Fruit fly (Drosophila melanogaster) whole organism, adult: ENCODE results near the gene CG4594.

ENCODE experiments used
- CG14711 ChIP-seq: fragments of 200-800 bp; sonication (Bioruptor generic); optimal IDR thresholded peaks from 2 replicates; lab custom pipeline; 2018; ENCODE audit warnings: missing biosample characterization, mild to moderate bottlenecking, missing genetic modification characterization, moderate library complexity
- CG1620 ChIP-seq: fragments of 200-800 bp; sonication (Bioruptor generic); optimal IDR thresholded peaks from 2 replicates; lab custom pipeline; 2016; ENCODE audit warnings: missing biosample characterization, missing genetic modification characterization
- CG5204 ChIP-seq: fragments of 200-800 bp; sonication (Bioruptor generic); optimal IDR thresholded peaks from 2 replicates; lab custom pipeline; 2016; ENCODE audit warnings: missing biosample characterization, missing genetic modification characterization
- CG7045 ChIP-seq: fragments of 200-800 bp; sonication (Bioruptor generic); optimal IDR thresholded peaks from 2 replicates; lab custom pipeline; 2017; ENCODE audit warnings: missing biosample characterization, mild to moderate bottlenecking, missing genetic modification characterization
- Clk ChIP-seq: fragments of 200-800 bp; sonication (Bioruptor generic); optimal IDR thresholded peaks from 2 replicates; lab custom pipeline; 2017; ENCODE audit warnings: missing biosample characterization, missing genetic modification characterization
- Mnt ChIP-seq: fragments of 200-800 bp; sonication (Bioruptor generic); optimal IDR thresholded peaks from 2 replicates; lab custom pipeline; 2016; ENCODE audit warnings: missing biosample characterization, mild to moderate bottlenecking, missing genetic modification characterization
- bab1 ChIP-seq: fragments of 200-800 bp; sonication (Bioruptor generic); optimal IDR thresholded peaks from 3 replicates; lab custom pipeline; 2019; ENCODE audit warnings: missing biosample characterization, mild to moderate bottlenecking, missing genetic modification characterization, moderate library complexity
- cic ChIP-seq: fragments of 200-800 bp; sonication (Bioruptor generic); optimal IDR thresholded peaks from 2 replicates; lab custom pipeline; 2017; ENCODE audit warnings: missing biosample characterization, mild to moderate bottlenecking, missing genetic modification characterization, moderate library complexity
- ovo ChIP-seq: fragments of 200-800 bp; sonication (Bioruptor generic); optimal IDR thresholded peaks from 2 replicates; lab custom pipeline; 2016; ENCODE audit warnings: missing biosample characterization, missing genetic modification characterization

DNA sequence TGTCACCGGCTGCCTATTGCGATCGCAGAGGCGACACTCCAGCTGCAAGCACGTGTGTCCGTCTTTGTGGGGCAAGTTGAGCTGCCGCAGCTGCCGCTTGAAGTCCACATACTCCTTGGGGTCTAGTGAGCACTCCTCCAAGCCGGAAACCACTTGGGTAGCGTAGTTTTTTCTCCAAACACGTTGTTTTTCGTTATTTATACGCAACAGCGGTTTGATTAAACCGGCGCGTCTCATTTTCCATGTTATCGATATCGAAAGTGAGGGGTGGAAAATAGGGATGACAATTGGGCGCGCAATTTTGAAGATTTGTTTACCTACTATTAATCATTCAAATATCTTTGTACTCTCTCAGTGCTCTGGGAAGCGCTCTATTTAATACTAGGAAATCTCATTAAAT is 26.8 kb upstream of the CG4594 start, which contains the start of gene mtDNA-helicase:
- TF ChIP-seq CG7045 = no peak
- TF ChIP-seq CG1620 = no peak
- TF ChIP-seq CG14711 (tag; lab: Kevin White, UChicago) = no peak
- no peak for TF ChIP-seq Clk
- no peak for TF ChIP-seq CG5204 (GFP tag; lab: Kevin White, UChicago)
- no peak for TF ChIP-seq cic (GFP tag; lab: Kevin White, UChicago)
- TF ChIP-seq bab1 = peak; percentile 13
- TF ChIP-seq Mnt = peak; percentile 80
- no peak for TF ChIP-seq ovo (GFP tag; lab: Kevin White, UChicago)
